Fruit fly (Drosophila melanogaster): ENCODE data around the gene CG32277.

dm6 chr3L:3208895-3209294 is 3.6 kb upstream of the CG32277 start, which contains the start of the genes CG32269 and CG32270:
- TF ChIP-seq Abd-B (GFP tag; optimal IDR thresholded peaks at IDR 0.05) (no peak), lola (GFP tag; optimal IDR thresholded peaks at IDR 0.05) (no peak), tai (GFP tag; optimal IDR thresholded peaks at IDR 0.05) (no peak), pan (optimal IDR thresholded peaks at IDR 0.05) (no peak), rgr (GFP tag; optimal IDR thresholded peaks at IDR 0.05) (no peak), fru (GFP tag; optimal IDR thresholded peaks at IDR 0.05) (no peak), Vsx2 (GFP tag; optimal IDR thresholded peaks at IDR 0.05; ENCODE audit: partially characterized antibody) (no peak), ey (GFP tag; optimal IDR thresholded peaks at IDR 0.05) (no peak), h (GFP tag; optimal IDR thresholded peaks at IDR 0.05) (no peak), Hnf4 (GFP tag; optimal IDR thresholded peaks at IDR 0.05) (no peak)

Measured in whole organism, wandering third instar larva.